Worm (Caenorhabditis elegans) whole organism, mixed stage, embryonic: Measurements from ENCODE around the gene C15H9.2.

ENCODE experiments used
- ces-1 ChIP-seq: fragments of 150-350 bp; optimal IDR thresholded peaks from 2 replicates; lab custom pipeline; 2014; ENCODE audit warnings: missing biosample characterization, missing genetic modification reagents, missing genetic modification characterization
- mab-5 ChIP-seq: fragments of 150-350 bp; optimal IDR thresholded peaks from 2 replicates; lab custom pipeline; 2014; ENCODE audit warnings: missing biosample characterization, missing genetic modification characterization
- nhr-76 ChIP-seq: sonication (generic microtip); optimal IDR thresholded peaks from 2 replicates; lab custom pipeline; 2017; ENCODE audit warnings: missing biosample characterization, missing genetic modification characterization
- snpc-4 ChIP-seq: fragments of 150-350 bp; optimal IDR thresholded peaks from 2 replicates; lab custom pipeline; 2014; ENCODE audit warnings: missing biosample characterization, missing genetic modification characterization

DNA sequence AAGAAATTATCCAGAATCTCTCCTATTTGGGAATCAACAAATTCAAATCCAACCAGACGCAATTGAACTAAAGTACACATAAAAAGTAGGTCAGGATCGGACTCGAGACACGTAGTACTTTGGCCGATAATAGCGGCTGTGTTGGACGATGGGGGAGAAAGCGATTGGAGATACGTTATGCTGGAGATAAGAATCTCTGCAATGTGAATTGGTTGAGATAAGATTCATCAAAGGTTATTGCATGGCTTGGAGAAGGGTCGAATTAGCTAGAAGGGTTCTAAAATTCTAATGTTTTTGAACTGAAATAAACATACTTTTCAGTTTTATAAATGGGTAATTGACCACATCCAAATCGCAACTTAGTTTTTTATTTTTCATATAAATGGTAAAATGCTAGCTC, 25.8 kb upstream of the C15H9.2 start:
- TF ChIP-seq nhr-76 (no peak), snpc-4 (tag; lab: Kevin White, UChicago) (no peak), ces-1 (GFP tag; lab: Kevin White, UChicago) (no peak), mab-5 (tag; lab: Kevin White, UChicago) (no peak)
